Worm (Caenorhabditis elegans): Measurements from ENCODE around the gene F34D10.9.
A peak's percentile ranks its signal among the peaks of the same experiment; 100 is the strongest.
"Not testable (repeated sequence)": the region's sequence is repeated elsewhere in the genome, so short reads cannot be mapped to it uniquely, and the experiment has no call there.

DNA sequence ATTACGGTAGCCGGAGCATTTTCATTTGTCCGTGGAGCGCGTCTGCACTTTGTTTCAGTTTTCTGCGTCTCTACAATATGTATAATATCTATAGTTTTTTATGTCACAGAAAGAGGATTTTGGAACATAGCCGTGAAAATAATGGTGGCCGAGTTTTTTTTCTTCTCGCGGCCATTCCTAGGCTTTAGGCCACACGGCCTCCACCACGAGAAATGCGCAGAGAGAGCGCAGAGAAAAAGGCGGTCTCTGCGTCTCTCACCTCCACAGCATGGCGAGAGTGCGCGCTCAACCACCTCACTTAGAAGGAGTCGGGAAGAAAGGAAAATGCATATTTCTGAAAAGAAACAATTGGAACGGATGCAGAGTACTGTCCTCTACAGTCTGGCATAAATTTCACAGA, 34.0 kb downstream of the F34D10.9 start:
- TF ChIP-seq med-1 (GFP tag; optimal IDR thresholded peaks at IDR 0.05; ENCODE audit: insufficient read depth); flt-1 (GFP tag; IDR thresholded peaks at IDR 0.05): not testable (repeated sequence)
- TF ChIP-seq ref-1 (GFP tag; conservative IDR thresholded peaks at IDR 0.05) = 0 out of 2 replicates have a peak, but pooled peaks have one; percentile 15
